Worm (Caenorhabditis elegans): Measurements from ENCODE around the gene nhr-22.
A peak's percentile ranks its signal among the peaks of the same experiment; 100 is the strongest.

Gene nhr-22

ce11 chrII:6491817-6492452, 42.3 kb upstream of the nhr-22 start, which contains the start of the genes T28D9.11 and T28D9.1 (continued):
- TF ChIP-seq D1046.2 (GFP tag; IDR thresholded peaks at IDR 0.05): 0 out of 2 replicates have a peak, but pooled peaks have one; percentile 35
- TF ChIP-seq hif-1 (tag; optimal IDR thresholded peaks at IDR 0.05): peak in 1 of 2 experiments; percentile 58
- TF ChIP-seq mxl-3 (GFP tag; optimal IDR thresholded peaks at IDR 0.05): peak; percentile 69
- no peak for TF ChIP-seq lin-39 (tag; optimal IDR thresholded peaks at IDR 0.05)
- TF ChIP-seq aly-2 (tag; optimal IDR thresholded peaks at IDR 0.05): no peak
- TF ChIP-seq aha-1 (tag): peak; percentile 73
- peak; percentile 70 to 77 for TF ChIP-seq lsy-2 (tag; optimal IDR thresholded peaks at IDR 0.05)
- TF ChIP-seq nhr-42 (GFP tag; IDR thresholded peaks at IDR 0.05): peak; percentile 60; the same call in 1 of the 2 replicates
- peak; percentile 73 for TF ChIP-seq ctbp-1 (GFP tag; IDR thresholded peaks at IDR 0.05)

DNA sequence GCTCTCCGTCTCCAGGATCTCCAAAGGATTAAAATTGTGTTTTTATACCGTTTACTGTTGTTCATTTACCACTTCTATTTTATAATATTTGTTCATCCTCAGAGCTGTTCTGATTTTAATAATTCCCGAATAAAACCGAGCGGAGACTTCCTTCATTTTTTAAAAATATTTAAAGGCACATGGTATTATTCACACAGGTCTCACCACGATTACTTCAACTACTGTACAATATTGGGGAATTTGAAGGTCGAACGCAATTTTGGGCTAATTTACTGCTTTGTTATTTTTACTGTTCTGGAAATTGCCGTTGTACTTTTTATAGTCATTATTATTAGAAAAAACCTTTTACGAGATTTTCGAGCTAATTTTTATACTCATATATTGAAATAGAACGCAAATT, 41.6 kb upstream of the nhr-22 start:
- no peak for TF ChIP-seq zip-2 (tag; optimal IDR thresholded peaks at IDR 0.05)
- no peak for TF ChIP-seq lir-3 (tag; optimal IDR thresholded peaks at IDR 0.05)
- TF ChIP-seq ceh-44 (GFP tag; IDR thresholded peaks at IDR 0.05): no peak
- TF ChIP-seq duxl-1 (tag; optimal IDR thresholded peaks at IDR 0.05; ENCODE audit: poor library complexity): no peak
- no peak for TF ChIP-seq hmg-1.1 (GFP tag; IDR thresholded peaks at IDR 0.05)
- TF ChIP-seq nhr-10 (tag; optimal IDR thresholded peaks at IDR 0.05): no peak
- no peak for TF ChIP-seq cey-2 (tag; optimal IDR thresholded peaks at IDR 0.05; ENCODE audit: borderline replicate concordance, insufficient read depth)
- no peak for TF ChIP-seq D1046.2 (GFP tag; IDR thresholded peaks at IDR 0.05)
- TF ChIP-seq gei-8 (GFP tag; optimal IDR thresholded peaks at IDR 0.05): no peak
- TF ChIP-seq mdl-1 (tag; optimal IDR thresholded peaks at IDR 0.05): no peak
- TF ChIP-seq dmd-6 (GFP tag; IDR thresholded peaks at IDR 0.05): no peak
- no peak for TF ChIP-seq fos-1 (tag; optimal IDR thresholded peaks at IDR 0.05)
- no peak for TF ChIP-seq mes-2 (tag; optimal IDR thresholded peaks at IDR 0.05; ENCODE audit: poor library complexity, severe bottlenecking)
- no peak for TF ChIP-seq Y75B8A.6 (GFP tag; IDR thresholded peaks at IDR 0.05)
- no peak for TF ChIP-seq hif-1 (tag; optimal IDR thresholded peaks at IDR 0.05)
- TF ChIP-seq lin-29 (GFP tag; IDR thresholded peaks at IDR 0.05): no peak
- TF ChIP-seq snpc-4 (tag; optimal IDR thresholded peaks at IDR 0.05): no peak
- TF ChIP-seq snpc-1.2 (GFP tag; IDR thresholded peaks at IDR 0.05): peak; percentile 63
- peak; percentile 48; the same call in 1 of the 2 replicates for TF ChIP-seq lim-7 (GFP tag; IDR thresholded peaks at IDR 0.05)
- TF ChIP-seq R02D3.7 (tag; optimal IDR thresholded peaks at IDR 0.05): no peak
- no peak for TF ChIP-seq daf-8 (GFP tag; IDR thresholded peaks at IDR 0.05)
- TF ChIP-seq ctbp-1 (GFP tag; IDR thresholded peaks at IDR 0.05): no peak
- TF ChIP-seq pqm-1 (tag; optimal IDR thresholded peaks at IDR 0.05): no peak
- 0 out of 2 replicates have a peak, but pooled peaks have one; percentile 11 for TF ChIP-seq tra-1 (GFP tag; IDR thresholded peaks at IDR 0.05)
- TF ChIP-seq hlh-30 (tag; optimal IDR thresholded peaks at IDR 0.05; ENCODE audit: insufficient read depth): no peak
- TF ChIP-seq Y105C5A.15 (GFP tag; IDR thresholded peaks at IDR 0.05): no peak
- TF ChIP-seq F44E2.7 (GFP tag; IDR thresholded peaks at IDR 0.05): no peak
- TF ChIP-seq egl-27 (tag; optimal IDR thresholded peaks at IDR 0.05): no peak
- no peak for TF ChIP-seq vab-7 (GFP tag; IDR thresholded peaks at IDR 0.05)
- TF ChIP-seq dpl-1 (GFP tag; optimal IDR thresholded peaks at IDR 0.05): no peak
- TF ChIP-seq nhr-237 (tag; optimal IDR thresholded peaks at IDR 0.05): no peak
- no peak for TF ChIP-seq dmd-9 (GFP tag; IDR thresholded peaks at IDR 0.05)
- no peak for TF ChIP-seq skn-1 (tag; optimal IDR thresholded peaks at IDR 0.05)
- peak; percentile 80 for TF ChIP-seq unc-130 (GFP tag; optimal IDR thresholded peaks at IDR 0.05)
- TF ChIP-seq sdz-12 (GFP tag; optimal IDR thresholded peaks at IDR 0.05): no peak
- TF ChIP-seq aly-2 (tag; optimal IDR thresholded peaks at IDR 0.05): no peak
- no peak for TF ChIP-seq ceh-82 (tag; optimal IDR thresholded peaks at IDR 0.05)
- TF ChIP-seq Y48G9A.11 (GFP tag; IDR thresholded peaks at IDR 0.05): peak; percentile 56; the same call in 1 of the 2 replicates
- TF ChIP-seq rbr-2 (tag; optimal IDR thresholded peaks at IDR 0.05): no peak
- TF ChIP-seq attf-4 (tag; optimal IDR thresholded peaks at IDR 0.05): no peak
- TF ChIP-seq ama-1 (optimal IDR thresholded peaks at IDR 0.05): no peak
- TF ChIP-seq lin-15B (tag; optimal IDR thresholded peaks at IDR 0.05): no peak
- TF ChIP-seq ztf-11 (tag; optimal IDR thresholded peaks at IDR 0.05): no peak
- no peak for TF ChIP-seq tag-97 (GFP tag; IDR thresholded peaks at IDR 0.05)

Data from whole organism, L4 larva.